Worm (Caenorhabditis elegans): ENCODE measurements around the gene T01H3.3.

DNA sequence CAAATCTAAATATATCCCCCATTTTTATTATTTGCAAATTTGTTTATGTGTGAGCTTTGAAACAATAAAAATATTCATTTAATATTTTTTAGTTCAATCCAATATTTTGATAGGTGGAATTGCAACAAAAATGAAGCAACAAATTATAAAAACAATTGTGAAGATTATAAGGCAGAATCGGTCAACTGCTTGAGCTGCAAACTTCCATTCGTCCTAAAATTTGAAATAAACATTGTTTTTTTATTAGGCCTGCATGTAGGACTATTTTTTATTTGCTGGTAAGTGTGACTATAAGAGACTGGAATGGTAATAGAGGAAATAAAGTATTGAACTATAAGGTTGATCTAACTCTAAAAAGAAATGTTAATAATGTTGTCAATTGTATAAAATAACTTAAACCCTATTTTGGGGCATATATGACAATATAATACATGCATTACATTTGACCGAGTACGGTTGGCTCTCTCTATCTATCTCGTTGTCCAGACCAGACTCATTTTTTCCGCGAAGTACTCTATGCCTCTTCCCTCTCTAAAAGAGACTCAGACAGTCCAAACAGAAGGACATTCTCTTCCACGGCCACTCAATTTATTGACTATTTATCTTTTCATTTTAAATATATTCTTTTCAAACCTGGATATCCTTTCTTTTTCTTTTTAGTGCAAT, 28.0 kb downstream of the T01H3.3 start, which contains the start of gene T09A5.4:
- no peak for TF ChIP-seq drap-1 (GFP tag; optimal IDR thresholded peaks at IDR 0.05)
- no peak for TF ChIP-seq lsy-2 (tag; optimal IDR thresholded peaks at IDR 0.05)
- TF ChIP-seq mab-5 (tag; optimal IDR thresholded peaks at IDR 0.05) = no peak
- no peak for TF ChIP-seq nhr-2 (tag; optimal IDR thresholded peaks at IDR 0.05)
- TF ChIP-seq ztf-11 (tag; optimal IDR thresholded peaks at IDR 0.05) = no peak
- no peak for TF ChIP-seq unc-62 (GFP tag; optimal IDR thresholded peaks at IDR 0.05)
- TF ChIP-seq nhr-237 (tag; optimal IDR thresholded peaks at IDR 0.05) = no peak
- no peak for TF ChIP-seq nhr-76 (tag; optimal IDR thresholded peaks at IDR 0.05)
- no peak for TF ChIP-seq nhr-28 (tag; optimal IDR thresholded peaks at IDR 0.05)
- TF ChIP-seq nhr-12 (tag; optimal IDR thresholded peaks at IDR 0.05) = no peak
- TF ChIP-seq ham-2 (GFP tag; optimal IDR thresholded peaks at IDR 0.05) = no peak

Measured in whole organism, mixed stage, embryonic.